Fruit fly (Drosophila melanogaster): Measurements from ENCODE around the gene mRpS2.

DNA sequence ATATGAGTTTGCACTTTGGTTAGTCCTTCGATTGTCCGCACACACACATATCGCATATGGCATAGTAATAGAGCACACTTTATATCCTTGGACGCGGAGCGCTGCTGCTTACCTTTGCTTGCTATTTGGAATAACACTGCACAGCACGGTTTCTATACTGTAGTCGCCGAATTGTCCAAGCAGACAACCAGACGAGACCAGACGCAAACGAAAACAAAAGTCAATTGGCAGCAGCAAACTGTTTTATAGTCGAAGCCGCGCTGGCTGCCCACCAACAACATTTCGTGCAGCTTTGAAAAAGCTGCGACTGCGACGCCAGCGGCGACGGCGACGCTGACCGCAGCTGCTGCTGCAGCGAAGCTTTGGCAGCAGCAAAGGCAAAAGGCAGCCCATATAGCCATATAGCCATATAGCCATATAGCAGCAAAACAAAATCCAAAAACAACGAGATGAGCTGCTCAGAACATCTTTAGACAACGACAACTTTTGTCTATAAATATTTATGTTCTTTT is 48.5 kb downstream of the mRpS2 start, which contains the start of gene slf:
- TF ChIP-seq EcR (GFP tag; optimal IDR thresholded peaks at IDR 0.05) (no peak), Snoo (tag; optimal IDR thresholded peaks at IDR 0.05) (no peak), rn (GFP tag; IDR thresholded peaks at IDR 0.05) (no peak), CG8301 (tag; optimal IDR thresholded peaks at IDR 0.05) (no peak), CG32121 (GFP tag; IDR thresholded peaks at IDR 0.05) (no peak)
